Fruit fly (Drosophila melanogaster) whole organism, embryonic: ENCODE measurements around the gene CG42820.
A peak's percentile ranks its signal among the peaks of the same experiment; 100 is the strongest.

Source experiments
- Asciz ChIP-seq: fragments of 200-800 bp; sonication (Bioruptor generic); optimal IDR thresholded peaks from 2 replicates; lab custom pipeline; 2017; ENCODE audit warnings: missing biosample characterization, mild to moderate bottlenecking, missing genetic modification characterization, missing genetic modification reagents
- Atf3 ChIP-seq: fragments of 200-800 bp; sonication (Bioruptor generic); optimal IDR thresholded peaks from 3 replicates; lab custom pipeline; 2016; ENCODE audit warnings: missing biosample characterization, missing genetic modification characterization
- CG10274 ChIP-seq: fragments of 200-800 bp; sonication (Bioruptor generic); optimal IDR thresholded peaks from 3 replicates; lab custom pipeline; 2017; ENCODE audit warnings: missing biosample characterization, mild to moderate bottlenecking, missing genetic modification characterization
- CG12071 ChIP-seq: fragments of 200-800 bp; sonication (Bioruptor generic); optimal IDR thresholded peaks from 3 replicates; lab custom pipeline; 2018; ENCODE audit warnings: missing biosample characterization, mild to moderate bottlenecking, missing genetic modification characterization
- CG12659 ChIP-seq: fragments of 200-800 bp; sonication (Bioruptor generic); optimal IDR thresholded peaks from 3 replicates; lab custom pipeline; 2017; ENCODE audit warnings: mild to moderate bottlenecking, missing biosample characterization, missing genetic modification reagents, missing genetic modification characterization
- CG13296 ChIP-seq: fragments of 200-800 bp; sonication (Bioruptor generic); optimal IDR thresholded peaks from 3 replicates; lab custom pipeline; 2018; ENCODE audit warnings: missing biosample characterization, mild to moderate bottlenecking, missing genetic modification characterization
- CG1529 ChIP-seq: fragments of 200-800 bp; sonication (Bioruptor generic); optimal IDR thresholded peaks from 3 replicates; lab custom pipeline; 2018; ENCODE audit warnings: missing biosample characterization, missing genetic modification characterization
- CG17385 ChIP-seq: fragments of 200-800 bp; sonication (Bioruptor generic); optimal IDR thresholded peaks from 3 replicates; lab custom pipeline; 2018; ENCODE audit warnings: missing biosample characterization, mild to moderate bottlenecking, missing genetic modification characterization
- CG17802 ChIP-seq: fragments of 200-800 bp; sonication (Bioruptor generic); optimal IDR thresholded peaks from 2 replicates; lab custom pipeline; 2018; ENCODE audit warnings: missing biosample characterization, mild to moderate bottlenecking, missing genetic modification characterization, moderate library complexity
- CG2678 ChIP-seq: fragments of 200-800 bp; sonication (Bioruptor generic); optimal IDR thresholded peaks from 3 replicates; lab custom pipeline; 2019; ENCODE audit warnings: missing biosample characterization, mild to moderate bottlenecking, missing genetic modification characterization, moderate library complexity
- CG2712 ChIP-seq: fragments of 200-800 bp; optimal IDR thresholded peaks from 3 replicates; lab custom pipeline; 2019; ENCODE audit warnings: missing biosample characterization, mild to moderate bottlenecking, missing genetic modification characterization, moderate library complexity
- CG31365 ChIP-seq: fragments of 200-800 bp; sonication (Bioruptor generic); optimal IDR thresholded peaks from 2 replicates; lab custom pipeline; 2018; ENCODE audit warnings: missing biosample characterization, mild to moderate bottlenecking, missing genetic modification characterization
- CG33213 ChIP-seq: fragments of 200-800 bp; sonication (Bioruptor generic); optimal IDR thresholded peaks from 3 replicates; lab custom pipeline; 2016; ENCODE audit warnings: missing biosample characterization, missing genetic modification characterization
- CG3407 ChIP-seq: fragments of 200-800 bp; sonication (Bioruptor generic); optimal IDR thresholded peaks from 2 replicates; lab custom pipeline; 2018; ENCODE audit warnings: missing biosample characterization, mild to moderate bottlenecking, missing genetic modification characterization
- CG34224 ChIP-seq: fragments of 200-800 bp; sonication (Bioruptor generic); IDR thresholded peaks from 3 replicates; pipeline ENCODE4 v1.3.6; 2022; ENCODE audit warnings: missing biosample characterization, missing genetic modification characterization; ENCODE audit not compliant: partially characterized antibody
- CG3838 ChIP-seq: fragments of 200-800 bp; sonication (Bioruptor generic); optimal IDR thresholded peaks from 3 replicates; lab custom pipeline; 2016; ENCODE audit warnings: missing biosample characterization, missing genetic modification characterization
- CG42726 ChIP-seq: fragments of 200-800 bp; sonication (Bioruptor generic); IDR thresholded peaks from 2 replicates; pipeline ENCODE4 v1.3.6; 2022; ENCODE audit warnings: missing biosample characterization, missing genetic modification characterization; ENCODE audit not compliant: partially characterized antibody
- CG4820 ChIP-seq: fragments of 200-800 bp; sonication (Bioruptor generic); optimal IDR thresholded peaks from 3 replicates; lab custom pipeline; 2016; ENCODE audit warnings: missing biosample characterization, missing genetic modification characterization
- CG6254 ChIP-seq: fragments of 200-800 bp; sonication (Bioruptor generic); optimal IDR thresholded peaks from 3 replicates; lab custom pipeline; 2017; ENCODE audit warnings: mild to moderate bottlenecking, missing biosample characterization, missing genetic modification reagents, missing genetic modification characterization
- CG8089 ChIP-seq: fragments of 200-800 bp; sonication (Bioruptor generic); optimal IDR thresholded peaks from 3 replicates; lab custom pipeline; 2016; ENCODE audit warnings: missing biosample characterization, missing genetic modification characterization
- D19A ChIP-seq: fragments of 200-800 bp; optimal IDR thresholded peaks from 3 replicates; lab custom pipeline; 2019; ENCODE audit warnings: missing biosample characterization, mild to moderate bottlenecking, missing genetic modification characterization, moderate library complexity
- Doc3 ChIP-seq: fragments of 200-800 bp; sonication (Bioruptor generic); IDR thresholded peaks from 3 replicates; pipeline ENCODE4 v1.3.6; 2022; ENCODE audit warnings: missing biosample characterization, missing genetic modification characterization; ENCODE audit not compliant: partially characterized antibody
- HLH54F ChIP-seq: fragments of 200-800 bp; sonication (Bioruptor generic); optimal IDR thresholded peaks from 3 replicates; lab custom pipeline; 2016; ENCODE audit warnings: missing biosample characterization, missing genetic modification characterization
- Kr ChIP-seq: fragments of 200-800 bp; sonication (Bioruptor generic); optimal IDR thresholded peaks from 2 replicates; lab custom pipeline; 2017; ENCODE audit warnings: missing biosample characterization, mild to moderate bottlenecking, missing genetic modification characterization
- NFAT ChIP-seq: fragments of 200-800 bp; sonication (Bioruptor generic); IDR thresholded peaks from 2 replicates; pipeline ENCODE4 v1.3.6; 2022; ENCODE audit warnings: missing biosample characterization, missing genetic modification characterization
- Sin3A ChIP-seq: fragments of >200 bp; optimal IDR thresholded peaks from 2 replicates; lab custom pipeline; 2018
- Tbp ChIP-seq: fragments of >200 bp; optimal IDR thresholded peaks from 2 replicates; lab custom pipeline; 2018; ENCODE audit warnings: missing biosample characterization, missing genetic modification characterization
- Xbp1 ChIP-seq: fragments of 200-800 bp; sonication (Bioruptor generic); optimal IDR thresholded peaks from 3 replicates; lab custom pipeline; 2016; ENCODE audit warnings: missing biosample characterization, mild to moderate bottlenecking, missing genetic modification characterization
- ac ChIP-seq: fragments of 200-800 bp; sonication (Bioruptor generic); optimal IDR thresholded peaks from 3 replicates; lab custom pipeline; 2017; ENCODE audit warnings: missing biosample characterization, mild to moderate bottlenecking, missing genetic modification characterization
- az2 ChIP-seq: fragments of 200-800 bp; sonication (Bioruptor generic); optimal IDR thresholded peaks from 3 replicates; lab custom pipeline; 2016; ENCODE audit warnings: missing biosample characterization, missing genetic modification characterization
- chinmo ChIP-seq: fragments of 200-800 bp; sonication (Bioruptor generic); IDR thresholded peaks from 4 replicates; pipeline ENCODE4 v1.3.6; 2022; ENCODE audit warnings: missing biosample characterization, missing genetic modification characterization; ENCODE audit not compliant: partially characterized antibody
- chn ChIP-seq: fragments of 200-800 bp; sonication (Bioruptor generic); optimal IDR thresholded peaks from 2 replicates; lab custom pipeline; 2016; ENCODE audit warnings: missing biosample characterization, missing genetic modification characterization
- dan ChIP-seq: fragments of 200-800 bp; sonication (Bioruptor generic); IDR thresholded peaks from 2 replicates; pipeline ENCODE4 v1.3.6; 2022; ENCODE audit warnings: missing biosample characterization, missing genetic modification characterization
- ewg ChIP-seq: fragments of 200-800 bp; sonication (Bioruptor generic); optimal IDR thresholded peaks from 3 replicates; lab custom pipeline; 2017; ENCODE audit warnings: mild to moderate bottlenecking, missing biosample characterization, missing genetic modification reagents, missing genetic modification characterization
- fd64A ChIP-seq: fragments of 200-800 bp; sonication (Bioruptor generic); optimal IDR thresholded peaks from 3 replicates; lab custom pipeline; 2018; ENCODE audit warnings: missing biosample characterization, mild to moderate bottlenecking, missing genetic modification characterization
- fd96Cb ChIP-seq: fragments of 200-800 bp; sonication (Bioruptor generic); optimal IDR thresholded peaks from 2 replicates; lab custom pipeline; 2018; ENCODE audit warnings: missing biosample characterization, mild to moderate bottlenecking, missing genetic modification characterization, moderate library complexity
- fru ChIP-seq: fragments of >200 bp; optimal IDR thresholded peaks from 2 replicates; lab custom pipeline; 2017
- jing ChIP-seq: fragments of 200-800 bp; sonication (Bioruptor generic); optimal IDR thresholded peaks from 2 replicates; lab custom pipeline; 2018; ENCODE audit warnings: missing biosample characterization, mild to moderate bottlenecking, missing genetic modification characterization
- nerfin-2 ChIP-seq: fragments of 200-800 bp; sonication (Bioruptor generic); IDR thresholded peaks from 2 replicates; pipeline ENCODE4 v1.3.6; 2022; ENCODE audit warnings: missing biosample characterization, missing genetic modification characterization; ENCODE audit not compliant: partially characterized antibody
- pb ChIP-seq: fragments of 200-800 bp; sonication (Bioruptor generic); optimal IDR thresholded peaks from 3 replicates; lab custom pipeline; 2016; ENCODE audit warnings: missing biosample characterization, missing genetic modification characterization
- pnt ChIP-seq: fragments of 200-800 bp; sonication (Bioruptor generic); optimal IDR thresholded peaks from 3 replicates; lab custom pipeline; 2016; ENCODE audit warnings: missing biosample characterization, missing genetic modification characterization
- prd ChIP-seq, 3 experiments: fragments of >200 bp in 2 of 3; fragments of 200-800 bp in 1 of 3; sonication (Bioruptor generic) in 1 of 3; optimal IDR thresholded peaks in 2 of 3; IDR thresholded peaks in 1 of 3; 2 replicates in 2 of 3; 3 replicates in 1 of 3; pipeline versions ENCODE4 v1.3.6 to Lab custom; 2017 to 2022; ENCODE audit warnings: missing biosample characterization in 1 of 3, missing genetic modification characterization in 1 of 3
- psq ChIP-seq: fragments of 200-800 bp; sonication (Bioruptor generic); optimal IDR thresholded peaks from 2 replicates; lab custom pipeline; 2017; ENCODE audit warnings: missing biosample characterization, missing genetic modification characterization
- salm ChIP-seq: fragments of 200-800 bp; sonication (Bioruptor generic); optimal IDR thresholded peaks from 2 replicates; lab custom pipeline; 2018; ENCODE audit warnings: missing biosample characterization, mild to moderate bottlenecking, missing genetic modification characterization
- scrt ChIP-seq: fragments of 200-800 bp; sonication (Bioruptor generic); optimal IDR thresholded peaks from 2 replicates; lab custom pipeline; 2018; ENCODE audit warnings: missing biosample characterization, mild to moderate bottlenecking, missing genetic modification characterization, moderate library complexity
- tgo ChIP-seq: fragments of 200-800 bp; sonication (Bioruptor generic); IDR thresholded peaks from 3 replicates; pipeline ENCODE4 v1.3.6; 2022; ENCODE audit warnings: missing biosample characterization, missing genetic modification characterization
- vfl ChIP-seq: fragments of 200-800 bp; sonication (Bioruptor generic); optimal IDR thresholded peaks from 2 replicates; lab custom pipeline; 2016; ENCODE audit warnings: missing biosample characterization, missing genetic modification characterization
- zf30C ChIP-seq: fragments of 200-800 bp; sonication (Bioruptor generic); optimal IDR thresholded peaks from 3 replicates; lab custom pipeline; 2018; ENCODE audit warnings: missing biosample characterization, mild to moderate bottlenecking, missing genetic modification characterization

CG42820 gene

dm6 chr2L:8365701-8366643, 26.2 kb downstream of the CG42820 start, which contains the start of gene Pp2A-29B (continued):
- TF ChIP-seq CG34224 (GFP tag; lab: Robert Waterston, UW) (peak; percentile 97), pb (GFP tag; lab: Kevin White, UChicago) (no peak), fru (lab: Kevin White, UChicago) (no peak), Asciz (no peak), nerfin-2 (GFP tag; lab: Robert Waterston, UW) (peak; percentile 98), CG6254 (no peak), psq (GFP tag; lab: Kevin White, UChicago) (no peak), ac (GFP tag; lab: Kevin White, UChicago) (no peak), CG13296 (GFP tag; lab: Kevin White, UChicago) (no peak), scrt (peak; percentile 22), Xbp1 (GFP tag; lab: Kevin White, UChicago) (peak; percentile 39), Doc3 (GFP tag; lab: Robert Waterston, UW) (peak; percentile 99), CG1529 (GFP tag; lab: Kevin White, UChicago) (no peak), CG12659 (GFP tag; lab: Kevin White, UChicago) (peak; percentile 69), fd96Cb (tag; lab: Kevin White, UChicago) (no peak), vfl (GFP tag; lab: Kevin White, UChicago) (peak; percentile 32), CG8089 (GFP tag; lab: Kevin White, UChicago) (no peak), CG33213 (GFP tag; lab: Kevin White, UChicago) (no peak), ewg (GFP tag; lab: Kevin White, UChicago) (no peak), D19A (tag; lab: Kevin White, UChicago) (peak; percentile 19), CG2712 (tag; lab: Kevin White, UChicago) (peak; percentile 61), pnt (no peak), HLH54F (no peak), chinmo (GFP tag; lab: Robert Waterston, UW) (peak; percentile 93; the same call in 3 of the 4 replicates), Kr (GFP tag; lab: Kevin White, UChicago) (no peak), dan (GFP tag; lab: Robert Waterston, UW) (no peak), Atf3 (GFP tag; lab: Kevin White, UChicago) (peak; percentile 0), Sin3A (lab: Kevin White, UChicago) (peak; percentile 32), zf30C (GFP tag; lab: Kevin White, UChicago) (peak; percentile 10), fd64A (GFP tag; lab: Kevin White, UChicago) (no peak), CG17385 (peak; percentile 6), NFAT (no peak), CG2678 (peak; percentile 15), CG10274 (no peak), az2 (GFP tag; lab: Kevin White, UChicago) (peak; percentile 3), salm (tag; lab: Kevin White, UChicago) (no peak), jing (GFP tag; lab: Kevin White, UChicago) (no peak), CG12071 (no peak), prd (optimal IDR thresholded peaks at IDR 0.05; lab: Kevin White, UChicago) (no peak), prd (GFP tag; IDR thresholded peaks at IDR 0.05; lab: Robert Waterston, UW) (peak; percentile 24; the same call in 1 of the 3 replicates), CG3838 (GFP tag; lab: Kevin White, UChicago) (no peak), tgo (GFP tag; lab: Robert Waterston, UW) (no peak), chn (GFP tag; lab: Kevin White, UChicago) (no peak), CG31365 (no peak), Tbp (GFP tag; lab: Kevin White, UChicago) (no peak), CG3407 (GFP tag; lab: Kevin White, UChicago) (no peak), CG4820 (GFP tag; lab: Kevin White, UChicago) (no peak), CG42726 (GFP tag; lab: Robert Waterston, UW) (peak; percentile 96), CG17802 (no peak)
